Fruit fly (Drosophila melanogaster): Measurements from ENCODE around the gene Cp7Fb.

DNA sequence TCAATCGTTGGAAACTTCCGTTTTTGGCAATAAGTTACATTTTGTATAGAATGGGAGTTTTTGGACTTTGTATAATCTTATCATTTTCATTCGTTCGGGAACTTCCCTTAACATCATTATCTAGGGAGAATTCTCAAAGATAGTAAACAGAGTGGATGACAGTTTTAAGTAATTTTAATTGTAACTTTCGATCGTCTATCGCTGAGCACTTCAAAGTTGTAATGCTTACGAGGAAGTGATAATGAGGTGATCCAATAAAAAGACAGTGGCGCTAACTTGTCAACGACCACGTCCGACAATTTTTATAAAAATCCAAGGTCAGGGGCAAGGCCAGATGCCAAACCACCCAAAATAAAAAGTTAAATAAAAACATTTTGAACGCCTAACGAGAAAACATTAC is 22.7 kb downstream of the Cp7Fb start:
- TF ChIP-seq CG6272 (GFP tag; IDR thresholded peaks at IDR 0.05) (no peak), CG11696 (GFP tag; IDR thresholded peaks at IDR 0.05) (no peak), klu (GFP tag; IDR thresholded peaks at IDR 0.05) (no peak)

Data from whole organism, embryonic.